Worm (Caenorhabditis elegans): Measurements from ENCODE around the gene D2023.6.

- TF ChIP-seq lin-39 (tag; optimal IDR thresholded peaks at IDR 0.05): no peak
- TF ChIP-seq nhr-129 (tag; optimal IDR thresholded peaks at IDR 0.05): no peak
- no peak for TF ChIP-seq aly-2 (tag; optimal IDR thresholded peaks at IDR 0.05)
- no peak for TF ChIP-seq blmp-1 (tag; optimal IDR thresholded peaks at IDR 0.05; ENCODE audit: insufficient read depth)
- no peak for TF ChIP-seq lsy-2 (tag; optimal IDR thresholded peaks at IDR 0.05)
- TF ChIP-seq ceh-82 (tag; optimal IDR thresholded peaks at IDR 0.05): no peak
- TF ChIP-seq peb-1 (tag; optimal IDR thresholded peaks at IDR 0.05): no peak
- TF ChIP-seq nhr-12 (tag; optimal IDR thresholded peaks at IDR 0.05): no peak
- TF ChIP-seq elt-1 (tag; optimal IDR thresholded peaks at IDR 0.05): no peak
- no peak for TF ChIP-seq nhr-77 (tag; optimal IDR thresholded peaks at IDR 0.05)
- TF ChIP-seq ZK546.5 (tag; optimal IDR thresholded peaks at IDR 0.05): no peak
- TF ChIP-seq nhr-11 (tag; optimal IDR thresholded peaks at IDR 0.05): no peak
- TF ChIP-seq snpc-4 (tag; optimal IDR thresholded peaks at IDR 0.05): no peak
These were observed 1.5 kb upstream of the D2023.6 start, which contains the start of gene D2023.4 for ce11 chrV:11825662-11826061.
